Worm (Caenorhabditis elegans) whole organism, L3 larva: Measurements from ENCODE around the gene T18D3.9.

Source experiments
- R02D3.7 ChIP-seq: fragments of 150-350 bp; optimal IDR thresholded peaks from 2 replicates; lab custom pipeline; 2014; ENCODE audit warnings: missing biosample characterization, missing genetic modification characterization
- fos-1 ChIP-seq: fragments of 150-350 bp; optimal IDR thresholded peaks from 2 replicates; lab custom pipeline; 2014; ENCODE audit warnings: missing biosample characterization, missing genetic modification characterization
- mdl-1 ChIP-seq: fragments of 150-350 bp; optimal IDR thresholded peaks from 2 replicates; lab custom pipeline; 2014; ENCODE audit warnings: missing biosample characterization, missing genetic modification characterization
- unc-62 ChIP-seq: fragments of 150-350 bp; sonication (generic microtip); optimal IDR thresholded peaks from 4 replicates; lab custom pipeline; 2014; ENCODE audit warnings: missing biosample characterization, missing genetic modification reagents, missing genetic modification characterization

DNA sequence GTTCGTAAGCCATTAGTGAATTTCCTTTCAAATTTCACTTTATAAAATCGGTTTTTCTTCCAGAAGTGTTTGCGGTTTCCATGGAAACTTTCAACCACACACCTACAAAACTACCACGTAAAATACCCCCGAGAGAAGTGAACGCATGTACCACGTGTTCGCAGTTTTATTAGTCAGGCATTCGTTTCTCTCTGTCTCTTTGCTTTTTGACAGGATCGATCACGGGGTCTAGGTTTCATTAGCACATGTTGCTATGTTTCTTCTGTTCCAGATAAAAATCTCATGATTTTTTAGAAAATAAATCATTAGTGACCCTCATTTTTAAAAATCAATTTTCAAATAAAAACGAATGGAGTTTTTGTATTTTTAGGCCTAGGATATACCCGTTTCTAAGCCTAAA, 9.8 kb downstream of the T18D3.9 start:
- TF ChIP-seq mdl-1 (tag; lab: Kevin White, UChicago) = no peak
- TF ChIP-seq R02D3.7 (tag; lab: Kevin White, UChicago) = no peak
- TF ChIP-seq unc-62 = no peak
- TF ChIP-seq fos-1 (tag; lab: Kevin White, UChicago) = no peak
